ENCODE assay signal across 7 worm cellular contexts in the genomic region with DNA sequence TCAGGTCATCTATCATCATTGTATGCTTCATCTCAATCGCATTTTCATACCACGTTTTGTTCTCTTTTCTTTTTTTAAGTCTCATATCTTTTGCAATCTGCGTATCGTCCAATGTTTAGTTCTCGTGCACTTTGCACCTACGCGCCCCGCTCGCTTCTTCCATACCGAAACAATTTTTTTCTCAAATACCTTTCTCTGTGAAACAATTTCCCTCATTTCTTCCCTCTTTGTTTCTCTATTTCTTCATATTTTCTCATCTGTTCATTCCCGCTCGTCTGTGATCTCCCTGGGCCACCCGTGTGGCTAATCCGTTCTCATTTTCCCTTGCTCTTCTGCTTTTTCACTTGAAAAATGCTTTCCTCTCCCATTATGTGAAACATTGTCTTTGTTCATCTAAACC.
TF ChIP-seq lines count a peak whose summit lies in the region.

No protein-coding gene starts in this region.

TF ChIP-seq in whole organism, L1 larva, 84 proteins besides CTCF, POLR2A, EP300 and RAD21 (continues in another document):
- peak; percentile 6 for TF ChIP-seq fkh-8 (tag; optimal IDR thresholded peaks at IDR 0.05; lab: Kevin White, UChicago)
- no peak for TF ChIP-seq sox-4 (tag; optimal IDR thresholded peaks at IDR 0.05; lab: Kevin White, UChicago)
- TF ChIP-seq lin-35 (GFP tag; optimal IDR thresholded peaks at IDR 0.05; lab: Kevin White, UChicago): peak in 1 of 2 experiments; percentile 6
- TF ChIP-seq elt-2 (tag; optimal IDR thresholded peaks at IDR 0.05; lab: Kevin White, UChicago): no peak
- no peak for TF ChIP-seq vab-15 (tag; optimal IDR thresholded peaks at IDR 0.05; lab: Kevin White, UChicago)
- no peak for TF ChIP-seq F16B12.6 (tag; optimal IDR thresholded peaks at IDR 0.05; lab: Kevin White, UChicago)
- TF ChIP-seq nhr-85 (tag; lab: Kevin White, UChicago): peak; percentile 3
- no peak for TF ChIP-seq lir-3 (tag; optimal IDR thresholded peaks at IDR 0.05; lab: Kevin White, UChicago; ENCODE audit: poor library complexity)
- no peak for TF ChIP-seq ces-1 (GFP tag; optimal IDR thresholded peaks at IDR 0.05; lab: Kevin White, UChicago)
- TF ChIP-seq nhr-90 (tag; optimal IDR thresholded peaks at IDR 0.05; lab: Kevin White, UChicago; ENCODE audit: poor library complexity): no peak
- TF ChIP-seq dsc-1 (tag; optimal IDR thresholded peaks at IDR 0.05; lab: Kevin White, UChicago): peak; percentile 50
- TF ChIP-seq C04F5.9 (tag; optimal IDR thresholded peaks at IDR 0.05; lab: Kevin White, UChicago): no peak

TF ChIP-seq in whole organism, L2 larva, 48 proteins besides CTCF, POLR2A, EP300 and RAD21 (continues in another document):
- TF ChIP-seq fos-1 (tag; optimal IDR thresholded peaks at IDR 0.05; lab: Kevin White, UChicago): peak; percentile 37
- TF ChIP-seq C34F6.9 (tag; optimal IDR thresholded peaks at IDR 0.05; lab: Kevin White, UChicago): peak; percentile 4
- peak; percentile 38 for TF ChIP-seq unc-55 (GFP tag; optimal IDR thresholded peaks at IDR 0.05; lab: Kevin White, UChicago)
- no peak for TF ChIP-seq alr-1 (tag; optimal IDR thresholded peaks at IDR 0.05; lab: Kevin White, UChicago)
- no peak for TF ChIP-seq nhr-21 (tag; optimal IDR thresholded peaks at IDR 0.05; lab: Kevin White, UChicago)
- peak; percentile 53 for TF ChIP-seq F13H6.1 (tag; optimal IDR thresholded peaks at IDR 0.05; lab: Kevin White, UChicago)
- peak; percentile 66 for TF ChIP-seq sma-9 (GFP tag; optimal IDR thresholded peaks at IDR 0.05; lab: Kevin White, UChicago)
- TF ChIP-seq sma-9 (tag; optimal IDR thresholded peaks at IDR 0.05; lab: Kevin White, UChicago): no peak
- TF ChIP-seq lsy-2 (tag; optimal IDR thresholded peaks at IDR 0.05; lab: Kevin White, UChicago): peak in 1 of 2 experiments; percentile 27
- TF ChIP-seq gmeb-1 (tag; optimal IDR thresholded peaks at IDR 0.05; lab: Kevin White, UChicago): no peak
- TF ChIP-seq nhr-12 (tag; optimal IDR thresholded peaks at IDR 0.05; lab: Kevin White, UChicago): no peak
- peak; percentile 65 for TF ChIP-seq nhr-129 (tag; optimal IDR thresholded peaks at IDR 0.05; lab: Kevin White, UChicago)
- TF ChIP-seq ceh-16 (tag; optimal IDR thresholded peaks at IDR 0.05; lab: Kevin White, UChicago): no peak

TF ChIP-seq in whole organism, L3 larva, 47 proteins besides CTCF, POLR2A, EP300 and RAD21:
- TF ChIP-seq snpc-4 (tag; optimal IDR thresholded peaks at IDR 0.05; lab: Kevin White, UChicago): peak; percentile 4
- TF ChIP-seq nfya-1 (tag; optimal IDR thresholded peaks at IDR 0.05; lab: Kevin White, UChicago; ENCODE audit: insufficient read depth): peak; percentile 26
- TF ChIP-seq hmg-11 (tag; optimal IDR thresholded peaks at IDR 0.05; lab: Kevin White, UChicago): no peak
- no peak for TF ChIP-seq lsy-12 (tag; optimal IDR thresholded peaks at IDR 0.05; lab: Kevin White, UChicago)
- peak; percentile 0 for TF ChIP-seq lin-15B (tag; optimal IDR thresholded peaks at IDR 0.05; lab: Kevin White, UChicago)
- TF ChIP-seq pha-4 (tag; optimal IDR thresholded peaks at IDR 0.05; lab: Kevin White, UChicago): peak; percentile 62
- peak; percentile 40 for TF ChIP-seq elt-2 (tag; optimal IDR thresholded peaks at IDR 0.05; lab: Kevin White, UChicago)

TF ChIP-seq in whole organism, L4 larva, 104 proteins besides CTCF, POLR2A, EP300 and RAD21 (continues in another document):
- TF ChIP-seq lin-39 (tag; optimal IDR thresholded peaks at IDR 0.05; lab: Kevin White, UChicago) (no peak), daf-8 (GFP tag; IDR thresholded peaks at IDR 0.05; lab: Robert Waterston, UW) (no peak), hlh-11 (tag; optimal IDR thresholded peaks at IDR 0.05; lab: Kevin White, UChicago) (peak; percentile 62), dmd-6 (GFP tag; IDR thresholded peaks at IDR 0.05; lab: Robert Waterston, UW) (0 out of 2 replicates have a peak, but pooled peaks have one; percentile 13), daf-16 (GFP tag; optimal IDR thresholded peaks at IDR 0.05; lab: Kevin White, UChicago) (no peak), daf-16 (tag; optimal IDR thresholded peaks at IDR 0.05; lab: Kevin White, UChicago) (peak; percentile 40), nhr-77 (tag; optimal IDR thresholded peaks at IDR 0.05; lab: Kevin White, UChicago) (no peak), hif-1 (tag; optimal IDR thresholded peaks at IDR 0.05; lab: Kevin White, UChicago) (no peak), aha-1 (tag; lab: Kevin White, UChicago) (peak; percentile 73), dve-1 (tag; optimal IDR thresholded peaks at IDR 0.05; lab: Kevin White, UChicago; ENCODE audit: insufficient read depth) (peak; percentile 12), nhr-11 (tag; optimal IDR thresholded peaks at IDR 0.05; lab: Kevin White, UChicago) (peak; percentile 20), mdl-1 (tag; optimal IDR thresholded peaks at IDR 0.05; lab: Kevin White, UChicago) (peak in 1 of 2 experiments; percentile 48), hlh-30 (tag; optimal IDR thresholded peaks at IDR 0.05; lab: Kevin White, UChicago; ENCODE audit: insufficient read depth) (peak; percentile 21), mep-1 (tag; optimal IDR thresholded peaks at IDR 0.05; lab: Kevin White, UChicago) (peak; percentile 23)

TF ChIP-seq in whole organism, late embryonic, 69 proteins besides CTCF, POLR2A, EP300 and RAD21:
- peak; percentile 3 for TF ChIP-seq unc-42 (tag; optimal IDR thresholded peaks at IDR 0.05; lab: Kevin White, UChicago)
- TF ChIP-seq hlh-6 (tag; optimal IDR thresholded peaks at IDR 0.05; lab: Kevin White, UChicago): no peak
- TF ChIP-seq ceh-18 (tag; optimal IDR thresholded peaks at IDR 0.05; lab: Kevin White, UChicago): peak; percentile 60

TF ChIP-seq in whole organism, mixed stage, embryonic, 35 proteins besides CTCF, POLR2A, EP300 and RAD21:
- TF ChIP-seq sem-2 (GFP tag; optimal IDR thresholded peaks at IDR 0.05; lab: Kevin White, UChicago) (no peak), nhr-12 (tag; optimal IDR thresholded peaks at IDR 0.05; lab: Kevin White, UChicago) (no peak), mls-2 (tag; optimal IDR thresholded peaks at IDR 0.05; lab: Kevin White, UChicago) (no peak), lsy-2 (tag; optimal IDR thresholded peaks at IDR 0.05; lab: Kevin White, UChicago) (no peak), tbx-8 (GFP tag; optimal IDR thresholded peaks at IDR 0.05; lab: Kevin White, UChicago) (no peak), hlh-1 (tag; optimal IDR thresholded peaks at IDR 0.05; lab: Kevin White, UChicago) (peak; percentile 3), flh-1 (GFP tag; optimal IDR thresholded peaks at IDR 0.05; lab: Kevin White, UChicago) (no peak), unc-120 (tag; optimal IDR thresholded peaks at IDR 0.05; lab: Kevin White, UChicago; ENCODE audit: poor library complexity, severe bottlenecking) (peak; percentile 65), mab-5 (tag; optimal IDR thresholded peaks at IDR 0.05; lab: Kevin White, UChicago) (no peak), sptf-1 (tag; optimal IDR thresholded peaks at IDR 0.05; lab: Kevin White, UChicago) (no peak), ceh-83 (GFP tag; optimal IDR thresholded peaks at IDR 0.05; lab: Kevin White, UChicago) (no peak)

TF ChIP-seq in whole organism, young adult, 124 proteins besides CTCF, POLR2A, EP300 and RAD21:
- TF ChIP-seq attf-5 (GFP tag; optimal IDR thresholded peaks at IDR 0.05; lab: Kevin White, UChicago): peak; percentile 47
- no peak for TF ChIP-seq F23B12.7 (tag; optimal IDR thresholded peaks at IDR 0.05; lab: Kevin White, UChicago; ENCODE audit: insufficient read depth)
- TF ChIP-seq nhr-80 (tag; optimal IDR thresholded peaks at IDR 0.05; lab: Kevin White, UChicago): peak; percentile 44
- peak; percentile 19; the same call in 1 of the 2 replicates for TF ChIP-seq hmg-1.2 (GFP tag; IDR thresholded peaks at IDR 0.05; lab: Robert Waterston, UW)
- TF ChIP-seq mes-4 (tag; optimal IDR thresholded peaks at IDR 0.05; lab: Kevin White, UChicago): no peak
- TF ChIP-seq pbrm-1 (GFP tag; IDR thresholded peaks at IDR 0.05; lab: Robert Waterston, UW): no peak
- TF ChIP-seq Y95B8A.8 (GFP tag; IDR thresholded peaks at IDR 0.05; lab: Robert Waterston, UW): no peak
- no peak for TF ChIP-seq ztf-6 (GFP tag; IDR thresholded peaks at IDR 0.05; lab: Robert Waterston, UW)
- TF ChIP-seq B0261.1 (tag; optimal IDR thresholded peaks at IDR 0.05; lab: Kevin White, UChicago): no peak
